Fruit fly (Drosophila melanogaster) whole organism, embryonic: ENCODE data around the gene Ocrl.

Experiments
- Ada2b ChIP-seq: fragments of 200-800 bp; sonication (Bioruptor generic); IDR thresholded peaks from 2 replicates; pipeline ENCODE4 v1.3.6; 2022; ENCODE audit warnings: missing biosample characterization, missing genetic modification characterization
- CG10979 ChIP-seq: fragments of 200-800 bp; sonication (Bioruptor generic); optimal IDR thresholded peaks from 2 replicates; lab custom pipeline; 2018; ENCODE audit warnings: missing biosample characterization, mild to moderate bottlenecking, missing genetic modification characterization, moderate library complexity
- CG11247 ChIP-seq: fragments of 200-800 bp; sonication (Bioruptor generic); IDR thresholded peaks from 2 replicates; pipeline ENCODE4 v1.3.6; 2022; ENCODE audit warnings: missing biosample characterization, missing genetic modification characterization
- CG12104 ChIP-seq: fragments of 200-800 bp; sonication (Bioruptor generic); optimal IDR thresholded peaks from 3 replicates; lab custom pipeline; 2016; ENCODE audit warnings: missing biosample characterization, missing genetic modification characterization
- CG1602 ChIP-seq: fragments of 200-800 bp; sonication (Bioruptor generic); optimal IDR thresholded peaks from 3 replicates; lab custom pipeline; 2016; ENCODE audit warnings: missing biosample characterization, missing genetic modification characterization
- CG17361 ChIP-seq: fragments of 200-800 bp; sonication (Bioruptor generic); IDR thresholded peaks from 3 replicates; pipeline ENCODE4 v1.3.6; 2022; ENCODE audit warnings: missing biosample characterization, missing genetic modification characterization
- CG2199 ChIP-seq: fragments of 200-800 bp; sonication (Bioruptor generic); IDR thresholded peaks from 3 replicates; pipeline ENCODE4 v1.3.6; 2022; ENCODE audit warnings: missing biosample characterization, missing genetic modification characterization
- CG2712 ChIP-seq: fragments of 200-800 bp; optimal IDR thresholded peaks from 3 replicates; lab custom pipeline; 2019; ENCODE audit warnings: missing biosample characterization, mild to moderate bottlenecking, missing genetic modification characterization, moderate library complexity
- CG30020 ChIP-seq: fragments of 200-800 bp; optimal IDR thresholded peaks from 2 replicates; lab custom pipeline; 2019; ENCODE audit warnings: missing biosample characterization, mild to moderate bottlenecking, missing genetic modification characterization, moderate library complexity
- CG3163 ChIP-seq: fragments of 200-800 bp; sonication (Bioruptor generic); optimal IDR thresholded peaks from 3 replicates; lab custom pipeline; 2016; ENCODE audit warnings: missing biosample characterization, missing genetic modification characterization
- CG3838 ChIP-seq: fragments of 200-800 bp; sonication (Bioruptor generic); optimal IDR thresholded peaks from 3 replicates; lab custom pipeline; 2016; ENCODE audit warnings: missing biosample characterization, missing genetic modification characterization
- CG3995 ChIP-seq: fragments of 200-800 bp; sonication (Bioruptor generic); optimal IDR thresholded peaks from 3 replicates; lab custom pipeline; 2016; ENCODE audit warnings: missing biosample characterization, missing genetic modification characterization
- CG42726 ChIP-seq: fragments of 200-800 bp; sonication (Bioruptor generic); IDR thresholded peaks from 2 replicates; pipeline ENCODE4 v1.3.6; 2022; ENCODE audit warnings: missing biosample characterization, missing genetic modification characterization; ENCODE audit not compliant: partially characterized antibody
- CG5245 ChIP-seq: fragments of 200-800 bp; sonication (Bioruptor generic); optimal IDR thresholded peaks from 3 replicates; lab custom pipeline; 2016; ENCODE audit warnings: missing biosample characterization, missing genetic modification characterization
- CG6791 ChIP-seq: fragments of 200-800 bp; sonication (Bioruptor generic); IDR thresholded peaks from 3 replicates; pipeline ENCODE4 v1.3.6; 2022; ENCODE audit warnings: missing biosample characterization, missing genetic modification characterization; ENCODE audit not compliant: partially characterized antibody
- CG6813 ChIP-seq: fragments of 200-800 bp; sonication (Bioruptor generic); optimal IDR thresholded peaks from 2 replicates; lab custom pipeline; 2017; ENCODE audit warnings: missing biosample characterization, missing genetic modification characterization, mild to moderate bottlenecking, moderate library complexity, missing genetic modification reagents
- CG7745 ChIP-seq: fragments of 200-800 bp; sonication (Bioruptor generic); optimal IDR thresholded peaks from 2 replicates; lab custom pipeline; 2018; ENCODE audit warnings: missing biosample characterization, mild to moderate bottlenecking, missing genetic modification characterization, moderate library complexity
- Camta ChIP-seq: fragments of 200-800 bp; sonication (Bioruptor generic); optimal IDR thresholded peaks from 2 replicates; lab custom pipeline; 2016; ENCODE audit warnings: missing biosample characterization, missing genetic modification characterization
- D ChIP-seq, 2 experiments: fragments of 200-800 bp in 1 of 2; fragments of >200 bp in 1 of 2; sonication (Bioruptor generic) in 1 of 2; optimal IDR thresholded peaks; 2 replicates in 1 of 2; 3 replicates in 1 of 2; lab custom pipeline; 2017; ENCODE audit warnings: mild to moderate bottlenecking in 1 of 2, missing biosample characterization in 1 of 2, missing genetic modification characterization in 1 of 2, missing genetic modification reagents in 1 of 2
- Dek ChIP-seq: fragments of 200-800 bp; sonication (Bioruptor generic); optimal IDR thresholded peaks from 3 replicates; lab custom pipeline; 2019; ENCODE audit warnings: missing biosample characterization, mild to moderate bottlenecking, missing genetic modification characterization, moderate library complexity
- Ets97D ChIP-seq: fragments of 200-800 bp; sonication (Bioruptor generic); optimal IDR thresholded peaks from 3 replicates; lab custom pipeline; 2016; ENCODE audit warnings: missing biosample characterization, missing genetic modification characterization
- HmgZ ChIP-seq: fragments of 200-800 bp; sonication (Bioruptor generic); optimal IDR thresholded peaks from 2 replicates; lab custom pipeline; 2018; ENCODE audit warnings: missing biosample characterization, mild to moderate bottlenecking, missing genetic modification characterization
- Neu2 ChIP-seq: fragments of 200-800 bp; sonication (Bioruptor generic); optimal IDR thresholded peaks from 3 replicates; lab custom pipeline; 2016; ENCODE audit warnings: missing biosample characterization, missing genetic modification characterization, borderline replicate concordance
- Oaz ChIP-seq: fragments of 200-800 bp; sonication (Bioruptor generic); IDR thresholded peaks from 2 replicates; pipeline ENCODE4 v1.3.6; 2022; ENCODE audit warnings: missing biosample characterization, missing genetic modification characterization
- amos ChIP-seq: fragments of 200-800 bp; sonication (Bioruptor generic); IDR thresholded peaks from 2 replicates; pipeline ENCODE4 v1.3.6; 2022; ENCODE audit warnings: missing biosample characterization, missing genetic modification characterization; ENCODE audit not compliant: partially characterized antibody
- caup ChIP-seq: fragments of 200-800 bp; sonication (Bioruptor generic); optimal IDR thresholded peaks from 3 replicates; lab custom pipeline; 2017; ENCODE audit warnings: missing biosample characterization, mild to moderate bottlenecking, missing genetic modification characterization, moderate library complexity; ENCODE audit not compliant: severe bottlenecking
- chm ChIP-seq: fragments of 200-800 bp; sonication (Bioruptor generic); IDR thresholded peaks from 2 replicates; pipeline ENCODE4 v1.3.6; 2022; ENCODE audit warnings: missing biosample characterization, missing genetic modification characterization
- da ChIP-seq: fragments of 200-800 bp; sonication (Bioruptor generic); optimal IDR thresholded peaks from 2 replicates; lab custom pipeline; 2016; ENCODE audit warnings: missing biosample characterization, missing genetic modification characterization
- dm ChIP-seq: fragments of 200-800 bp; sonication (Bioruptor generic); optimal IDR thresholded peaks from 3 replicates; lab custom pipeline; 2016; ENCODE audit warnings: missing biosample characterization, missing genetic modification characterization
- ems ChIP-seq: fragments of 200-800 bp; sonication (Bioruptor generic); optimal IDR thresholded peaks from 3 replicates; lab custom pipeline; 2016; ENCODE audit warnings: missing biosample characterization, missing genetic modification characterization
- gce ChIP-seq: fragments of 200-800 bp; sonication (Bioruptor generic); IDR thresholded peaks from 3 replicates; pipeline ENCODE4 v1.3.6; 2022; ENCODE audit warnings: missing biosample characterization, missing genetic modification characterization
- gro ChIP-seq: fragments of 200-800 bp; sonication (Bioruptor generic); optimal IDR thresholded peaks from 2 replicates; lab custom pipeline; 2016; ENCODE audit warnings: missing biosample characterization, missing genetic modification characterization
- gt ChIP-seq: fragments of 200-800 bp; sonication (Bioruptor generic); IDR thresholded peaks from 2 replicates; pipeline ENCODE4 v1.3.6; 2022; ENCODE audit warnings: missing biosample characterization, missing genetic modification characterization
- ind ChIP-seq: fragments of 200-800 bp; sonication (Bioruptor generic); optimal IDR thresholded peaks from 3 replicates; lab custom pipeline; 2016; ENCODE audit warnings: missing biosample characterization, missing genetic modification characterization
- inv ChIP-seq: fragments of 200-800 bp; sonication (Bioruptor generic); IDR thresholded peaks from 2 replicates; pipeline ENCODE4 v1.3.6; 2022; ENCODE audit warnings: missing biosample characterization, missing genetic modification characterization; ENCODE audit not compliant: partially characterized antibody
- klu ChIP-seq: fragments of 200-800 bp; sonication (Bioruptor generic); IDR thresholded peaks from 2 replicates; pipeline ENCODE4 v1.3.6; 2022; ENCODE audit warnings: missing biosample characterization, missing genetic modification characterization
- lov ChIP-seq, 2 experiments: fragments of 200-800 bp in 1 of 2; fragments of >200 bp in 1 of 2; sonication (Bioruptor generic) in 1 of 2; IDR thresholded peaks in 1 of 2; optimal IDR thresholded peaks in 1 of 2; 2 replicates in 1 of 2; 3 replicates in 1 of 2; pipeline versions ENCODE4 v1.3.6 to Lab custom; 2017 to 2022; ENCODE audit warnings: missing biosample characterization in 1 of 2, missing genetic modification characterization in 1 of 2
- maf-S ChIP-seq: fragments of 200-800 bp; sonication (Bioruptor generic); optimal IDR thresholded peaks from 2 replicates; lab custom pipeline; 2016; ENCODE audit warnings: missing biosample characterization, missing genetic modification characterization
- mirr ChIP-seq: fragments of 200-800 bp; sonication (Bioruptor generic); optimal IDR thresholded peaks from 3 replicates; lab custom pipeline; 2018; ENCODE audit warnings: missing biosample characterization, mild to moderate bottlenecking, missing genetic modification characterization
- mld ChIP-seq: fragments of 200-800 bp; sonication (Bioruptor generic); IDR thresholded peaks from 3 replicates; pipeline ENCODE4 v1.3.6; 2022; ENCODE audit warnings: missing biosample characterization, missing genetic modification characterization; ENCODE audit not compliant: partially characterized antibody
- onecut ChIP-seq: fragments of 200-800 bp; sonication (Bioruptor generic); IDR thresholded peaks from 2 replicates; pipeline ENCODE4 v1.3.6; 2022; ENCODE audit warnings: missing biosample characterization, missing genetic modification characterization
- row ChIP-seq: fragments of 200-800 bp; sonication (Bioruptor generic); IDR thresholded peaks from 3 replicates; pipeline ENCODE4 v1.3.6; 2022; ENCODE audit warnings: missing biosample characterization, missing genetic modification characterization
- shn ChIP-seq: fragments of 200-800 bp; sonication (Bioruptor generic); optimal IDR thresholded peaks from 3 replicates; lab custom pipeline; 2016; ENCODE audit warnings: missing biosample characterization, missing genetic modification characterization
- sob ChIP-seq: fragments of 200-800 bp; sonication (Bioruptor generic); IDR thresholded peaks from 2 replicates; pipeline ENCODE4 v1.3.6; 2022; ENCODE audit warnings: missing biosample characterization, missing genetic modification characterization
- sqz ChIP-seq: fragments of 200-800 bp; sonication (Bioruptor generic); optimal IDR thresholded peaks from 3 replicates; lab custom pipeline; 2018; ENCODE audit warnings: missing biosample characterization, mild to moderate bottlenecking, missing genetic modification characterization
- usp ChIP-seq: fragments of >200 bp; optimal IDR thresholded peaks from 2 replicates; lab custom pipeline; 2017; ENCODE audit warnings: missing biosample characterization, missing genetic modification characterization
- zen2 ChIP-seq: fragments of 200-800 bp; sonication (Bioruptor generic); IDR thresholded peaks from 3 replicates; pipeline ENCODE4 v1.3.6; 2022; ENCODE audit warnings: missing biosample characterization, missing genetic modification characterization; ENCODE audit not compliant: partially characterized antibody

Ocrl gene

dm6 chrX:1877107-1877736 lies 45.6 kb upstream of the Ocrl start, which contains the start of the genes CG14817 and CG14805 (continued):
- TF ChIP-seq gt (GFP tag; lab: Robert Waterston, UW) (no peak), CG12104 (peak; percentile 57), gro (no peak), sob (peak; percentile 64), ind (no peak), lov (optimal IDR thresholded peaks at IDR 0.05; lab: Kevin White, UChicago) (no peak), lov (GFP tag; IDR thresholded peaks at IDR 0.05; lab: Robert Waterston, UW) (peak; percentile 71; the same call in 1 of the 3 replicates), row (GFP tag; lab: Robert Waterston, UW) (peak; percentile 19; the same call in 1 of the 3 replicates), da (GFP tag; lab: Kevin White, UChicago) (no peak), dm (peak; percentile 38), CG3838 (GFP tag; lab: Kevin White, UChicago) (no peak), CG30020 (tag; lab: Kevin White, UChicago) (peak; percentile 40), CG1602 (GFP tag; lab: Kevin White, UChicago) (no peak), CG2712 (tag; lab: Kevin White, UChicago) (peak; percentile 64), CG42726 (GFP tag; lab: Robert Waterston, UW) (no peak), inv (GFP tag; lab: Robert Waterston, UW) (no peak; the same call in 1 of the 2 replicates), Ada2b (peak; percentile 24; the same call in 1 of the 2 replicates)

dm6 chrX:1879606-1880110 lies 43.1 kb upstream of the Ocrl start, which contains the start of gene CG14818:
CG14818 (minus strand) TSS chrX:1879774.
- TF ChIP-seq Camta (GFP tag; lab: Kevin White, UChicago) (peak; percentile 64), CG3163 (GFP tag; lab: Kevin White, UChicago) (peak; percentile 31), CG6813 (GFP tag; lab: Kevin White, UChicago) (peak; percentile 8), CG10979 (peak; percentile 37), zen2 (GFP tag; lab: Robert Waterston, UW) (peak; percentile 89), CG17361 (GFP tag; lab: Robert Waterston, UW) (peak; percentile 65), Oaz (GFP tag; lab: Robert Waterston, UW) (0 out of 2 replicates have a peak, but pooled peaks have one; percentile 19), caup (GFP tag; lab: Kevin White, UChicago) (peak; percentile 72), onecut (GFP tag; lab: Robert Waterston, UW) (no peak; the same call in 1 of the 2 replicates), CG5245 (GFP tag; lab: Kevin White, UChicago) (peak; percentile 23), ems (GFP tag; lab: Kevin White, UChicago) (peak; percentile 38), Dek (peak; percentile 29), CG3995 (GFP tag; lab: Kevin White, UChicago) (peak; percentile 63), maf-S (GFP tag; lab: Kevin White, UChicago) (peak; percentile 59), usp (no peak), shn (GFP tag; lab: Kevin White, UChicago) (peak; percentile 62), amos (peak; percentile 78), HmgZ (tag; lab: Kevin White, UChicago) (peak; percentile 60), mirr (GFP tag; lab: Kevin White, UChicago) (peak; percentile 21), mld (GFP tag; lab: Robert Waterston, UW) (peak; percentile 57; the same call in 1 of the 3 replicates), sqz (peak; percentile 80), D (optimal IDR thresholded peaks at IDR 0.05; lab: Kevin White, UChicago) (no peak), D (GFP tag; optimal IDR thresholded peaks at IDR 0.05; lab: Kevin White, UChicago) (peak; percentile 12), Ets97D (GFP tag; lab: Kevin White, UChicago) (peak; percentile 51), gce (GFP tag; lab: Robert Waterston, UW) (no peak), CG2199 (no peak), CG7745 (tag; lab: Kevin White, UChicago) (no peak), CG6791 (GFP tag; lab: Robert Waterston, UW) (peak; percentile 81), klu (GFP tag; lab: Robert Waterston, UW) (no peak; the same call in 1 of the 2 replicates), CG11247 (GFP tag; lab: Robert Waterston, UW) (no peak), Neu2 (GFP tag; lab: Kevin White, UChicago) (no peak), row (GFP tag; lab: Robert Waterston, UW) (peak; percentile 93), chm (GFP tag; lab: Robert Waterston, UW) (0 out of 2 replicates have a peak, but pooled peaks have one; percentile 14)
